Worm (Caenorhabditis elegans): ENCODE results near the gene F47D12.7.

DNA sequence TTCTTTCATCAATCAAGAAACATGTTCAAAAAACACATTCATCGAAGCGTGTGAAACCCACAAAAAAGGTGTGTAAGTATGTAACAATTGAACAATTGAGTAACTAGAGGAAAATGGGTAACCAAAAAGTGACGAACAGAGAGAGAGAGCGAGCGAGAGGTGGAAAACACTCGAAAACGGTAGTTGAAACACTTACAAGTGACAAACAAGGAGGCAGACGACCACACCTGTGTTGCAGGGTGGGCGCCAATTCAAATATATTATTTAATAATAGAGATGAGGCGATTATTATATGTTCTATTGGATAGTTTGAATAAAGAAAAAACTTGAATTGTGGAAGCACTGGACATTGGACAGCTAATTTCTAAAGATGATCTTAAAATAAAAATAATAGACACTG is 6.5 kb downstream of the F47D12.7 start:
- TF ChIP-seq ama-1 (optimal IDR thresholded peaks at IDR 0.05) (no peak), tra-4 (tag; optimal IDR thresholded peaks at IDR 0.05) (no peak)

Data from whole organism, early embryonic.